Worm (Caenorhabditis elegans) whole organism, L2 larva: ENCODE data around the gene pigq-1.
"Not testable (repeated sequence)": the region's sequence is repeated elsewhere in the genome, so short reads cannot be mapped to it uniquely, and the experiment has no call there.

Experiments used
- C34F6.9 ChIP-seq: fragments of 150-350 bp; optimal IDR thresholded peaks from 2 replicates; lab custom pipeline; 2014; ENCODE audit warnings: missing biosample characterization, missing genetic modification characterization
- F13H6.1 ChIP-seq: sonication (generic microtip); optimal IDR thresholded peaks from 2 replicates; lab custom pipeline; 2016; ENCODE audit warnings: missing genetic modification characterization, missing compliant biosample characterization
- R02D3.7 ChIP-seq: fragments of 150-350 bp; optimal IDR thresholded peaks from 2 replicates; lab custom pipeline; 2014; ENCODE audit warnings: missing biosample characterization, missing genetic modification characterization
- Y55F3AM.14 ChIP-seq: fragments of 200-800 bp; sonication (Bioruptor generic); optimal IDR thresholded peaks from 2 replicates; lab custom pipeline; 2018; ENCODE audit warnings: mild to moderate bottlenecking, missing genetic modification characterization, missing compliant biosample characterization
- ZK546.5 ChIP-seq: sonication (generic microtip); optimal IDR thresholded peaks from 2 replicates; lab custom pipeline; 2017; ENCODE audit warnings: missing biosample characterization, missing genetic modification characterization
- alr-1 ChIP-seq: fragments of 150-350 bp; optimal IDR thresholded peaks from 2 replicates; lab custom pipeline; 2014; ENCODE audit warnings: missing biosample characterization, missing genetic modification characterization
- aly-2 ChIP-seq: fragments of 150-350 bp; optimal IDR thresholded peaks from 2 replicates; lab custom pipeline; 2014; ENCODE audit warnings: missing biosample characterization, missing genetic modification characterization
- ama-1 ChIP-seq: fragments of 150-350 bp; optimal IDR thresholded peaks from 2 replicates; lab custom pipeline; 2018; ENCODE audit warnings: inconsistent platforms
- blmp-1 ChIP-seq: sonication (generic microtip); optimal IDR thresholded peaks from 2 replicates; lab custom pipeline; 2017; ENCODE audit warnings: missing genetic modification characterization, mild to moderate bottlenecking, missing compliant biosample characterization, antibody characterized with exemption, moderate library complexity; ENCODE audit not compliant: insufficient read depth
- ceh-16 ChIP-seq: fragments of 150-350 bp; optimal IDR thresholded peaks from 2 replicates; lab custom pipeline; 2014; ENCODE audit warnings: missing biosample characterization, missing genetic modification characterization
- ceh-82 ChIP-seq: fragments of 150-350 bp; optimal IDR thresholded peaks from 2 replicates; lab custom pipeline; 2014; ENCODE audit warnings: missing biosample characterization, missing genetic modification characterization
- crh-2 ChIP-seq: sonication (generic microtip); optimal IDR thresholded peaks from 2 replicates; lab custom pipeline; 2017; ENCODE audit warnings: missing biosample characterization, missing genetic modification characterization
- elt-1 ChIP-seq: fragments of 150-350 bp; optimal IDR thresholded peaks from 2 replicates; lab custom pipeline; 2014; ENCODE audit warnings: missing biosample characterization, missing genetic modification characterization
- fos-1 ChIP-seq: fragments of 150-350 bp; optimal IDR thresholded peaks from 2 replicates; lab custom pipeline; 2014; ENCODE audit warnings: missing biosample characterization, missing genetic modification characterization
- gmeb-1 ChIP-seq: fragments of 150-350 bp; optimal IDR thresholded peaks from 2 replicates; lab custom pipeline; 2014; ENCODE audit warnings: missing biosample characterization, missing genetic modification characterization
- lin-11 ChIP-seq: fragments of 150-350 bp; sonication (generic microtip); optimal IDR thresholded peaks from 2 replicates; lab custom pipeline; 2014; ENCODE audit warnings: missing biosample characterization, missing genetic modification characterization, inconsistent platforms, mixed read lengths
- lin-13 ChIP-seq: fragments of 150-350 bp; optimal IDR thresholded peaks from 2 replicates; lab custom pipeline; 2014; ENCODE audit warnings: missing biosample characterization, missing genetic modification reagents, missing genetic modification characterization
- lin-39 ChIP-seq: fragments of 150-350 bp; optimal IDR thresholded peaks from 2 replicates; lab custom pipeline; 2014; ENCODE audit warnings: missing biosample characterization, missing genetic modification reagents, missing genetic modification characterization
- lsy-2 ChIP-seq, 2 experiments: fragments of 150-350 bp in 1 of 2; sonication (generic microtip) in 1 of 2; optimal IDR thresholded peaks; 2 replicates each; lab custom pipeline; 2014 to 2017; ENCODE audit warnings: missing biosample characterization in 2 of 2, missing genetic modification characterization in 2 of 2
- mab-5 ChIP-seq: fragments of 150-350 bp; optimal IDR thresholded peaks from 2 replicates; lab custom pipeline; 2014; ENCODE audit warnings: missing biosample characterization, missing genetic modification characterization
- mdl-1 ChIP-seq, 2 experiments: fragments of 150-350 bp in 1 of 2; sonication (generic microtip) in 1 of 2; optimal IDR thresholded peaks; 2 replicates each; lab custom pipeline; 2017; ENCODE audit warnings: missing biosample characterization in 2 of 2, missing genetic modification characterization in 2 of 2
- nhr-10 ChIP-seq: sonication (generic microtip); optimal IDR thresholded peaks from 2 replicates; lab custom pipeline; 2017; ENCODE audit warnings: missing biosample characterization, missing genetic modification characterization
- nhr-12 ChIP-seq: fragments of 150-350 bp; optimal IDR thresholded peaks from 2 replicates; lab custom pipeline; 2014; ENCODE audit warnings: missing biosample characterization, missing genetic modification characterization
- nhr-129 ChIP-seq: fragments of 150-350 bp; optimal IDR thresholded peaks from 2 replicates; lab custom pipeline; 2014; ENCODE audit warnings: missing biosample characterization, missing genetic modification characterization
- nhr-21 ChIP-seq: fragments of 150-350 bp; optimal IDR thresholded peaks from 2 replicates; lab custom pipeline; 2014; ENCODE audit warnings: missing biosample characterization, missing genetic modification characterization
- nhr-6 ChIP-seq: fragments of 150-350 bp; optimal IDR thresholded peaks from 2 replicates; lab custom pipeline; 2014; ENCODE audit warnings: missing biosample characterization, missing genetic modification characterization
- nhr-77 ChIP-seq: fragments of 150-350 bp; optimal IDR thresholded peaks from 2 replicates; lab custom pipeline; 2014; ENCODE audit warnings: missing biosample characterization, missing genetic modification characterization
- sem-4 ChIP-seq: fragments of 150-350 bp; optimal IDR thresholded peaks from 2 replicates; lab custom pipeline; 2014; ENCODE audit warnings: missing biosample characterization, missing genetic modification reagents, missing genetic modification characterization
- skn-1 ChIP-seq: sonication (generic microtip); optimal IDR thresholded peaks from 2 replicates; lab custom pipeline; 2017; ENCODE audit warnings: missing biosample characterization, missing genetic modification characterization
- sma-3 ChIP-seq: sonication (generic microtip); optimal IDR thresholded peaks from 2 replicates; lab custom pipeline; 2016; ENCODE audit warnings: missing genetic modification reagents, missing genetic modification characterization, missing compliant biosample characterization
- sma-9 ChIP-seq, 2 experiments: fragments of 150-350 bp in 1 of 2; sonication (generic microtip) in 1 of 2; optimal IDR thresholded peaks; 2 replicates each; lab custom pipeline; 2014 to 2016; ENCODE audit warnings: missing genetic modification characterization in 2 of 2, mild to moderate bottlenecking in 1 of 2, missing biosample characterization in 1 of 2, missing compliant biosample characterization in 1 of 2, missing genetic modification reagents in 1 of 2, moderate library complexity in 1 of 2
- unc-39 ChIP-seq: fragments of 150-350 bp; optimal IDR thresholded peaks from 2 replicates; lab custom pipeline; 2014; ENCODE audit warnings: missing biosample characterization, missing genetic modification characterization
- unc-55 ChIP-seq: fragments of 150-350 bp; sonication (generic microtip); optimal IDR thresholded peaks from 3 replicates; lab custom pipeline; 2014; ENCODE audit warnings: missing biosample characterization, missing genetic modification reagents, missing genetic modification characterization
- unc-62 ChIP-seq: fragments of 150-350 bp; optimal IDR thresholded peaks from 2 replicates; lab custom pipeline; 2014; ENCODE audit warnings: missing biosample characterization, missing genetic modification reagents, missing genetic modification characterization
- zag-1 ChIP-seq: fragments of 150-350 bp; optimal IDR thresholded peaks from 2 replicates; lab custom pipeline; 2014; ENCODE audit warnings: missing biosample characterization, missing genetic modification characterization
- ztf-11 ChIP-seq: sonication (generic microtip); optimal IDR thresholded peaks from 2 replicates; lab custom pipeline; 2017; ENCODE audit warnings: missing biosample characterization, missing genetic modification characterization
- ztf-4 ChIP-seq: fragments of 150-350 bp; optimal IDR thresholded peaks from 2 replicates; lab custom pipeline; 2014; ENCODE audit warnings: missing biosample characterization, missing genetic modification characterization

pigq-1 gene

ce11 chrIV:11160707-11161106 lies 13.7 kb upstream of the pigq-1 start, which contains the start of gene C08F8.15:
C08F8.15 (minus strand) TSS chrIV:11160807.
- TF ChIP-seq C34F6.9 (tag; lab: Kevin White, UChicago): no peak
- TF ChIP-seq ama-1 (lab: Kevin White, UChicago): no peak
- TF ChIP-seq unc-62: no peak
- TF ChIP-seq blmp-1: no peak

ce11 chrIV:11159886-11160285 lies 12.8 kb upstream of the pigq-1 start, which contains the start of gene mboa-4:
mboa-4 (minus strand) TSS chrIV:11159986.
- no peak for TF ChIP-seq aly-2 (tag; lab: Kevin White, UChicago)
- TF ChIP-seq unc-39: no peak
- TF ChIP-seq, all 48 proteins: peak for 0

ce11 chrIV:11156526-11156925 lies 9.5 kb upstream of the pigq-1 start:
- TF ChIP-seq crh-2 (tag; lab: Kevin White, UChicago) (no peak), skn-1 (tag; lab: Kevin White, UChicago) (no peak), unc-39 (no peak), fos-1 (no peak), nhr-129 (tag; lab: Kevin White, UChicago) (no peak), sma-9 (GFP tag; optimal IDR thresholded peaks at IDR 0.05; lab: Kevin White, UChicago) (no peak), sma-9 (tag; optimal IDR thresholded peaks at IDR 0.05; lab: Kevin White, UChicago) (no peak), ztf-11 (tag; lab: Kevin White, UChicago) (no peak), sma-3 (GFP tag; lab: Kevin White, UChicago) (no peak), zag-1 (no peak), C34F6.9 (tag; lab: Kevin White, UChicago) (no peak), ama-1 (lab: Kevin White, UChicago) (no peak), elt-1 (tag; lab: Kevin White, UChicago) (no peak)

DNA sequence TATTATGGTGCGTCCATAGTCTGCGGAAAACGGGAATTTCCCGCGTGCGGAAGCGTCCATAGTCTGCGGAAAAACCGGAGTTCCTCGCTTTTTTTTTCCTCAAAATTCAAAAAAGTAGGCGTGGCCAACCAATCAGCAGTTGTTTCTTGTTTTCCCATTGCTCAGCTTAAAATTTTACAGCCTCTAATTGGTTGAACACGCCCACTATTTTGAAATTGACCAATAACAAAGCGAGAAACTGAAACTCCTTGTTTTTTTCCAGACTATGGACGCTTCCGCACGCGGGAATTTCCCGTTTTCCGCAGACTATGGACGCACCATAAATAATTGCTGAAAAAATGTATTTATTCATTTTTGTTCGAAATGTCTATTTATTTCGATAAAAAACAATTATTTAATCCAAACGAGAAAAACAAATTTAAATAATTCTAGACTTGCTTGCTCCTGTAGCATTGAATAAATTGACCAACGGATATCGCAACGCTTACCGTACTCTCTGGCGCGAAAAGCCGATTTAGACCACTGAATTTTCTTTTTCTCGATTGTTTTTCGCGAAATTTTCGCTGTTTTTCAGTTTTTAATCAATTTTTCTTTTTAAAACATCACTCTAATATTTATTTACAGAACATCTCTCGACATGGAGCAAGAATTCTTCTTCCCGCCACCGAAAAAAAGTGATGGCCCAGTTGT lies 7.5 kb upstream of the pigq-1 start, which contains the start of gene C08F8.3:
Gene C08F8.3 (plus strand): TSS at position 620 of the 690 bp plus-strand sequence.
- not testable (repeated sequence) for TF ChIP-seq unc-39; alr-1 (tag; lab: Kevin White, UChicago); blmp-1

DNA sequence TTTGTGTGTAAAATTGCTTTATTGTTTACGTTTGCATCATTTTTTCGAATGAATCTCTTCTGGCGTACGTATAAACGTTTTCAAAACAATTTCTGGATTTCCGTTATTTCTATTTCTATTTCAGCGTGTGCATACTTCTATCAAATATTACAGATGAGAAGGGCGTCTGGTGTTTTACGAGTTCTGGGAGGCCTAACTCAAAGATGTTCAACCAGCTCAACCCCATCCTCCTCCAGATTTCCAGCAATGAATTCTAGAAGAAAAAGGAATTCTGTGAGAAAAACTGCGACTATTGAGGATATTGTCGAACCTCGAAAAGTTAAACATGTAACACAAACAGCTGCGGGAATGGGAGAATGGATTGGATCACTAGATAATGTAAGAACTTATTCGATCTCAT lies 3.8 kb upstream of the pigq-1 start, which contains the start of gene C08F8.2:
Gene C08F8.2 (plus strand): TSS at position 154 of the 400 bp plus-strand sequence.
- TF ChIP-seq mdl-1 (tag; optimal IDR thresholded peaks at IDR 0.05; lab: Kevin White, UChicago) (no peak), nhr-6 (tag; lab: Kevin White, UChicago) (no peak), lsy-2 (tag; optimal IDR thresholded peaks at IDR 0.05; lab: Kevin White, UChicago) (peak in 1 of 2 experiments; percentile 37), unc-62 (no peak), ceh-82 (no peak), ama-1 (lab: Kevin White, UChicago) (peak; percentile 1)

DNA sequence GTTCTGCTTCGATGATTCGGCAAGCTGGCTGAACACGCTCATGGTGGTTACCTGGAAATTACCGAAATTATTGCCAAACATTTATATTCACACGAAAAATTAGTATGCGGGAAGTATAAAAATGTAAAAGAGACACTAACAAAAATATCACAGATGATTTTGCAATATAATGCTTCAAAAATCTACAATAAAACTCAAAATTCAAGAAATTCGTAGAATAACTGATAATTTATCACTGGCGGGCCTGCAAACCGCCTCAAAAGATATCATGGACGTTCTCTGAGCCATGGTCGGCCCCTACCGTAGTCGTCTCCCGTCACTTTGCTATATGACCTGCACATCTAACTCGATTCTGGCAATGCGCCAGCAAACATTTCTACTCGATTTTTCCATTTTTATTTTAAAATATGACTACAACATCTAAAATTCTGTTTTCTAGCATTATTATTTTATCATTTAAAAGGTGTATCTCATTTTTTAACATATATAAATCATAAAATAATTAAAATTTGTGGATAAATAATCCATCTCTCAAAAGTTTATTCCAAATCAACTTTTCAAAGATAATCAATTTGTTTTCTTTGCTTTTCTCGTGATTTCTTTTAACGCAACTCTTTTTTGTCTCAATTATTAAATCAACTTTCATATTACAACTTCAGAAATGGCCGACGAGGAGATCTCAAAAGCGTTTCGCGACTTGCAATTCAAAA lies 2.6 kb upstream of the pigq-1 start, which contains the start of the genes F01G4.6 and pfd-1:
Gene F01G4.6 (minus strand): TSS at position 51 of the 710 bp plus-strand sequence.
Gene pfd-1 (plus strand): TSS at position 660 of the 710 bp plus-strand sequence.
- peak; percentile 91 for TF ChIP-seq gmeb-1 (tag; lab: Kevin White, UChicago)
- TF ChIP-seq sma-9 (GFP tag; optimal IDR thresholded peaks at IDR 0.05; lab: Kevin White, UChicago): peak; percentile 95
- no peak for TF ChIP-seq sma-9 (tag; optimal IDR thresholded peaks at IDR 0.05; lab: Kevin White, UChicago)
- no peak for TF ChIP-seq nhr-12 (tag; lab: Kevin White, UChicago)
- peak; percentile 76 for TF ChIP-seq Y55F3AM.14 (GFP tag; lab: Kevin White, UChicago)
- peak; percentile 96 for TF ChIP-seq sma-3 (GFP tag; lab: Kevin White, UChicago)
- peak; percentile 96 for TF ChIP-seq lin-13 (GFP tag; lab: Kevin White, UChicago)
- TF ChIP-seq blmp-1: peak; percentile 76
- TF ChIP-seq R02D3.7 (tag; lab: Kevin White, UChicago): peak; percentile 53
- peak; percentile 92 for TF ChIP-seq nhr-21
- peak; percentile 80 for TF ChIP-seq ceh-82
- peak; percentile 62 for TF ChIP-seq skn-1 (tag; lab: Kevin White, UChicago)
- peak; percentile 95 for TF ChIP-seq lin-11 (tag; lab: Kevin White, UChicago)
- peak; percentile 93 for TF ChIP-seq C34F6.9 (tag; lab: Kevin White, UChicago)
- TF ChIP-seq nhr-6 (tag; lab: Kevin White, UChicago): peak; percentile 92
- TF ChIP-seq ceh-16 (tag; lab: Kevin White, UChicago): peak; percentile 31
- peak; percentile 50 to 65 for TF ChIP-seq mdl-1 (tag; optimal IDR thresholded peaks at IDR 0.05; lab: Kevin White, UChicago)
- TF ChIP-seq F13H6.1 (tag; lab: Kevin White, UChicago): peak; percentile 91
- no peak for TF ChIP-seq nhr-77 (tag; lab: Kevin White, UChicago)
- TF ChIP-seq lin-39 (tag; lab: Kevin White, UChicago): no peak
- TF ChIP-seq ztf-11 (tag; lab: Kevin White, UChicago): no peak
- TF ChIP-seq ztf-4 (tag; lab: Kevin White, UChicago): peak; percentile 94
- TF ChIP-seq alr-1 (tag; lab: Kevin White, UChicago): no peak
- peak; percentile 81 for TF ChIP-seq fos-1
- TF ChIP-seq zag-1: peak; percentile 98
- TF ChIP-seq ZK546.5 (tag; lab: Kevin White, UChicago): peak; percentile 98
- peak; percentile 97 to 99 for TF ChIP-seq lsy-2 (tag; optimal IDR thresholded peaks at IDR 0.05; lab: Kevin White, UChicago)
- peak; percentile 69 for TF ChIP-seq nhr-10
- peak; percentile 73 for TF ChIP-seq mab-5 (tag; lab: Kevin White, UChicago)
- TF ChIP-seq sem-4: peak; percentile 92
- peak; percentile 98 for TF ChIP-seq unc-55
- TF ChIP-seq ama-1 (lab: Kevin White, UChicago): peak; percentile 36
